Worm (Caenorhabditis elegans) whole organism, young adult: ENCODE results near the gene F59A6.12.

Experiments
- B0035.1 ChIP-seq: sonication (generic microtip); optimal IDR thresholded peaks from 2 replicates; lab custom pipeline; 2016; ENCODE audit warnings: missing genetic modification characterization, mild to moderate bottlenecking, missing compliant biosample characterization, missing genotype, missing genetic modification reagents
- B0261.1 ChIP-seq: sonication (generic microtip); optimal IDR thresholded peaks from 2 replicates; lab custom pipeline; 2016; ENCODE audit warnings: mild to moderate bottlenecking, missing genetic modification characterization, moderate library complexity, missing compliant biosample characterization
- F10E7.11 ChIP-seq: sonication (generic microtip); optimal IDR thresholded peaks from 2 replicates; lab custom pipeline; 2017; ENCODE audit warnings: mild to moderate bottlenecking, missing genetic modification characterization, moderate library complexity, missing compliant biosample characterization
- F23B12.7 ChIP-seq: sonication (generic microtip); optimal IDR thresholded peaks from 2 replicates; lab custom pipeline; 2017; ENCODE audit warnings: missing genetic modification characterization, mild to moderate bottlenecking, missing compliant biosample characterization, antibody characterized with exemption, moderate library complexity; ENCODE audit not compliant: insufficient read depth
- F33H1.4 ChIP-seq: fragments of 200-800 bp; sonication (Bioruptor generic); IDR thresholded peaks from 2 replicates; pipeline ENCODE4 v1.3.6; 2022; ENCODE audit warnings: missing genetic modification reagents, missing genetic modification characterization, missing compliant biosample characterization
- F39B2.1 ChIP-seq: fragments of 200-800 bp; sonication (Bioruptor generic); IDR thresholded peaks from 2 replicates; pipeline ENCODE4 v1.3.6; 2022; ENCODE audit warnings: missing genetic modification reagents, missing genetic modification characterization, missing compliant biosample characterization
- F49E8.2 ChIP-seq: sonication (generic microtip); optimal IDR thresholded peaks from 3 replicates; lab custom pipeline; 2017; ENCODE audit warnings: missing genetic modification characterization, mild to moderate bottlenecking, missing compliant biosample characterization, antibody characterized with exemption, moderate library complexity; ENCODE audit not compliant: insufficient read depth
- Y56A3A.18 ChIP-seq: fragments of 200-800 bp; sonication (Bioruptor generic); IDR thresholded peaks from 2 replicates; pipeline ENCODE4 v1.3.6; 2022; ENCODE audit warnings: missing genetic modification reagents, missing genetic modification characterization, missing compliant biosample characterization
- Y67H2A.10 ChIP-seq: fragments of 200-800 bp; sonication (Bioruptor generic); conservative IDR thresholded peaks from 2 replicates; pipeline ENCODE4 v1.3.6; 2022; ENCODE audit warnings: missing genetic modification reagents, missing genetic modification characterization, missing compliant biosample characterization
- Y95B8A.8 ChIP-seq: fragments of 200-800 bp; sonication (Bioruptor generic); IDR thresholded peaks from 2 replicates; pipeline ENCODE4 v1.3.6; 2022; ENCODE audit warnings: missing genetic modification reagents, missing genetic modification characterization, missing compliant biosample characterization
- bed-1 ChIP-seq: fragments of 200-800 bp; sonication (Bioruptor generic); IDR thresholded peaks from 2 replicates; pipeline ENCODE4 v1.3.6; 2022; ENCODE audit warnings: missing genetic modification reagents, missing genetic modification characterization, missing compliant biosample characterization
- cebp-1 ChIP-seq, 2 experiments: fragments of 200-800 bp in 1 of 2; sonication (Bioruptor generic) in 1 of 2; sonication (generic microtip) in 1 of 2; IDR thresholded peaks in 1 of 2; optimal IDR thresholded peaks in 1 of 2; 2 replicates each; pipeline versions ENCODE4 v1.3.6 to Lab custom; 2017 to 2022; ENCODE audit warnings: missing compliant biosample characterization in 2 of 2, missing genetic modification characterization in 2 of 2, mild to moderate bottlenecking in 1 of 2, missing genetic modification reagents in 1 of 2, moderate library complexity in 1 of 2
- cebp-2 ChIP-seq: fragments of 200-800 bp; sonication (Bioruptor generic); IDR thresholded peaks from 2 replicates; pipeline ENCODE4 v1.3.6; 2022; ENCODE audit warnings: missing genetic modification characterization, missing compliant biosample characterization
- ceh-27 ChIP-seq: fragments of 200-800 bp; sonication (Bioruptor generic); optimal IDR thresholded peaks from 2 replicates; lab custom pipeline; 2018; ENCODE audit warnings: mild to moderate bottlenecking, missing genetic modification characterization, moderate library complexity, missing compliant biosample characterization
- ceh-40 ChIP-seq: fragments of 200-800 bp; sonication (Bioruptor generic); IDR thresholded peaks from 2 replicates; pipeline ENCODE4 v1.3.6; 2022; ENCODE audit warnings: missing genetic modification characterization, missing compliant biosample characterization
- ceh-58 ChIP-seq: fragments of 200-800 bp; sonication (Bioruptor generic); IDR thresholded peaks from 2 replicates; pipeline ENCODE4 v1.3.6; 2022; ENCODE audit warnings: missing genetic modification characterization, missing compliant biosample characterization
- chd-7 ChIP-seq: sonication (generic microtip); optimal IDR thresholded peaks from 2 replicates; lab custom pipeline; 2016; ENCODE audit warnings: mild to moderate bottlenecking, missing genetic modification characterization, moderate library complexity, missing compliant biosample characterization
- efl-1 ChIP-seq: fragments of 150-350 bp; optimal IDR thresholded peaks from 2 replicates; lab custom pipeline; 2014; ENCODE audit warnings: missing biosample characterization, missing genetic modification reagents, missing genetic modification characterization
- egrh-3 ChIP-seq: fragments of 200-800 bp; sonication (Bioruptor generic); IDR thresholded peaks from 2 replicates; pipeline ENCODE4 v1.3.6; 2022; ENCODE audit warnings: missing genetic modification reagents, missing genetic modification characterization, missing compliant biosample characterization
- gei-17 ChIP-seq: fragments of 200-800 bp; sonication (Bioruptor generic); optimal IDR thresholded peaks from 2 replicates; lab custom pipeline; 2018; ENCODE audit warnings: mild to moderate bottlenecking, missing genetic modification characterization, missing compliant biosample characterization
- him-1 ChIP-seq: sonication (generic microtip); optimal IDR thresholded peaks from 2 replicates; lab custom pipeline; 2016; ENCODE audit warnings: missing genotype, missing genetic modification reagents, missing genetic modification characterization, missing compliant biosample characterization
- hrde-1 ChIP-seq: sonication (generic microtip); optimal IDR thresholded peaks from 2 replicates; lab custom pipeline; 2016; ENCODE audit warnings: missing genetic modification characterization, mild to moderate bottlenecking, missing compliant biosample characterization, moderate library complexity, missing genotype, missing genetic modification reagents, borderline replicate concordance
- lin-26 ChIP-seq: fragments of 200-800 bp; sonication (Bioruptor generic); IDR thresholded peaks from 2 replicates; pipeline ENCODE4 v1.3.6; 2022; ENCODE audit warnings: missing genetic modification reagents, missing genetic modification characterization, missing compliant biosample characterization
- lin-54 ChIP-seq: fragments of 200-800 bp; sonication (Bioruptor generic); optimal IDR thresholded peaks from 2 replicates; lab custom pipeline; 2018; ENCODE audit warnings: mild to moderate bottlenecking, missing genetic modification characterization, missing compliant biosample characterization
- lsy-27 ChIP-seq: sonication (generic microtip); optimal IDR thresholded peaks from 2 replicates; lab custom pipeline; 2017; ENCODE audit warnings: missing genetic modification characterization, mild to moderate bottlenecking, missing compliant biosample characterization, antibody characterized with exemption, missing genotype, borderline replicate concordance; ENCODE audit not compliant: insufficient read depth
- madf-10 ChIP-seq: sonication (generic microtip); optimal IDR thresholded peaks from 2 replicates; lab custom pipeline; 2016; ENCODE audit warnings: mild to moderate bottlenecking, missing genetic modification characterization, missing compliant biosample characterization
- madf-8 ChIP-seq: fragments of 200-800 bp; sonication (Bioruptor generic); conservative IDR thresholded peaks from 2 replicates; pipeline ENCODE4 v1.3.6; 2022; ENCODE audit warnings: missing genetic modification reagents, missing genetic modification characterization, missing compliant biosample characterization
- nfya-1 ChIP-seq: sonication (generic microtip); optimal IDR thresholded peaks from 2 replicates; lab custom pipeline; 2017; ENCODE audit warnings: antibody characterized with exemption, missing compliant biosample characterization, missing genetic modification characterization, borderline replicate concordance; ENCODE audit not compliant: insufficient read depth
- nfya-2 ChIP-seq: fragments of 200-800 bp; sonication (Bioruptor generic); IDR thresholded peaks from 2 replicates; pipeline ENCODE4 v1.3.6; 2022; ENCODE audit warnings: missing genetic modification reagents, missing genetic modification characterization, missing compliant biosample characterization
- nhr-179 ChIP-seq: sonication (generic microtip); optimal IDR thresholded peaks from 2 replicates; lab custom pipeline; 2016; ENCODE audit warnings: mild to moderate bottlenecking, missing genetic modification characterization, missing compliant biosample characterization
- nhr-27 ChIP-seq: fragments of 200-800 bp; sonication (Bioruptor generic); optimal IDR thresholded peaks from 2 replicates; lab custom pipeline; 2018; ENCODE audit warnings: mild to moderate bottlenecking, missing genetic modification characterization, moderate library complexity, missing compliant biosample characterization
- nhr-80 ChIP-seq: sonication (generic microtip); optimal IDR thresholded peaks from 2 replicates; lab custom pipeline; 2016; ENCODE audit warnings: missing genetic modification characterization, missing compliant biosample characterization
- nhr-90 ChIP-seq: sonication (generic microtip); optimal IDR thresholded peaks from 2 replicates; lab custom pipeline; 2016; ENCODE audit warnings: missing genotype, mild to moderate bottlenecking, missing genetic modification characterization, missing compliant biosample characterization
- rec-8 ChIP-seq, 2 experiments: sonication (generic microtip); optimal IDR thresholded peaks; 2 replicates each; lab custom pipeline; 2016; ENCODE audit warnings: mild to moderate bottlenecking in 2 of 2, missing genetic modification characterization in 2 of 2, missing genetic modification reagents in 2 of 2, missing genotype in 2 of 2, missing biosample characterization in 1 of 2, missing compliant biosample characterization in 1 of 2, moderate library complexity in 1 of 2
- repo-1 ChIP-seq: sonication (generic microtip); optimal IDR thresholded peaks from 2 replicates; lab custom pipeline; 2017; ENCODE audit warnings: mild to moderate bottlenecking, missing genetic modification characterization, missing compliant biosample characterization
- rpc-1 ChIP-seq, 2 experiments: fragments of 150-350 bp in 1 of 2; sonication (generic microtip) in 1 of 2; optimal IDR thresholded peaks; 2 replicates each; lab custom pipeline; 2014 to 2018; ENCODE audit warnings: missing biosample characterization in 1 of 2, missing genetic modification characterization in 1 of 2, missing genetic modification reagents in 1 of 2, missing genotype in 1 of 2
- snpc-3.4 ChIP-seq: sonication (generic microtip); optimal IDR thresholded peaks from 2 replicates; lab custom pipeline; 2017; ENCODE audit warnings: missing genetic modification characterization, mild to moderate bottlenecking, missing compliant biosample characterization, antibody characterized with exemption, moderate library complexity, missing genotype, missing genetic modification reagents
- tbp1 ChIP-seq: fragments of 200-800 bp; sonication (Bioruptor generic); optimal IDR thresholded peaks from 2 replicates; lab custom pipeline; 2018; ENCODE audit warnings: mild to moderate bottlenecking, missing genetic modification characterization, missing compliant biosample characterization
- unc-130 ChIP-seq: sonication (generic microtip); optimal IDR thresholded peaks from 2 replicates; lab custom pipeline; 2016; ENCODE audit warnings: missing genetic modification reagents, missing genetic modification characterization, missing compliant biosample characterization
- xnd-1 ChIP-seq: sonication (generic microtip); optimal IDR thresholded peaks from 2 replicates; lab custom pipeline; 2016; ENCODE audit warnings: missing genotype, missing genetic modification reagents, missing genetic modification characterization, missing compliant biosample characterization
- zfh-2 ChIP-seq: fragments of 200-800 bp; sonication (Bioruptor generic); conservative IDR thresholded peaks from 2 replicates; pipeline ENCODE4 v1.3.6; 2022; ENCODE audit warnings: missing genetic modification reagents, missing genetic modification characterization, missing compliant biosample characterization
- ztf-18 ChIP-seq: sonication (generic microtip); optimal IDR thresholded peaks from 2 replicates; lab custom pipeline; 2016; ENCODE audit warnings: missing genotype, mild to moderate bottlenecking, missing genetic modification characterization, missing compliant biosample characterization
- ztf-22 ChIP-seq: fragments of 200-800 bp; sonication (Bioruptor generic); optimal IDR thresholded peaks from 2 replicates; lab custom pipeline; 2018; ENCODE audit warnings: mild to moderate bottlenecking, missing genetic modification characterization, moderate library complexity, missing compliant biosample characterization
- ztf-25 ChIP-seq: fragments of 200-800 bp; sonication (Bioruptor generic); IDR thresholded peaks from 2 replicates; pipeline ENCODE4 v1.3.6; 2022; ENCODE audit warnings: missing genetic modification reagents, missing genetic modification characterization, missing compliant biosample characterization

Gene F59A6.12

DNA sequence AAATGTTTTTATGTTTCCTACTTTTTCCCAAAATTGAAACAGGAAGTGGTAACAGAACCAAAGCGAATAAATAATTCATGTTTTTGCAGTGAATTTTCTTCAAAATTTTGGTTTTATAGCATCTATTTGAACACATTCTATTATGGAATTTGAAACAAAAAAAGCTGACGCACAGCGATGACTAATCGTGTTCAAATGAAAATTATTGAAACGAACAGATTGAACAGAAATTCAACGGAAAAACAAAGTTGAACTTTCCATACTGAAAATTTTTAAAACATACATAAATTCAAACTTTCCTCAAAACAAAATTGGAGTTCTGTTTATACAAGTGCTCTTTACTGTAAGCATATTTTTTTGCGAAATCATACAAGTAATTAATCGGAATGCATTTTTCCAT is at the start of gene F59A6.12:
Gene F59A6.12, minus strand, starts transcription at position 101 of the 400 bp plus-strand sequence.
- TF ChIP-seq ztf-25 (no peak), unc-130 (no peak), B0261.1 (tag; lab: Kevin White, UChicago) (no peak), nfya-1 (tag; lab: Kevin White, UChicago) (no peak), lsy-27 (tag; lab: Kevin White, UChicago) (no peak), madf-10 (tag; lab: Kevin White, UChicago) (no peak), zfh-2 (GFP tag; lab: Robert Waterston, UW) (no peak), repo-1 (no peak), snpc-3.4 (tag; lab: Kevin White, UChicago) (no peak), ztf-22 (GFP tag; lab: Kevin White, UChicago) (no peak)

DNA sequence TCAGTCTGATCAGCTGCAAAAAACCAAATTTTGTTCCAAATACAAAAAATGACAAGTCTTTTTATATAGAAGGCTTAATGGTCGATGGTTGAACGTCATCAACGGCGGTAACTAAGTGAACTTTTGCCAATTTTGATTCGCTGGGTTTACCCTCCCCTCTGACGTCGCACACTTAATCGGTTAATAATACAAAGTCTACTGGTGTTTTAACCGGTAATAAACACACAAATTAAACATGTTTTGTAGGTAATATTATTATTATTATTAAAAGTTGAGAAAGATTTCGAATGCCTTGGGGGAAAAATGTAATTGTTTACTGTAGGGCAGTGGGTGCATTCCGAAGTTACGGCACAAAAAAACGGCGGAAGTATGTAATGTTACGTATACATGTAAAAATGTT is 48.8 kb upstream of the F59A6.12 start, which contains the start of gene pho-12:
Gene pho-12, minus strand, starts transcription at position 101 of the 400 bp plus-strand sequence.
- TF ChIP-seq F23B12.7 (tag; lab: Kevin White, UChicago) = no peak
- no peak for TF ChIP-seq bed-1 (GFP tag; lab: Robert Waterston, UW)
- no peak for TF ChIP-seq madf-10 (tag; lab: Kevin White, UChicago)
- no peak for TF ChIP-seq nhr-80 (tag; lab: Kevin White, UChicago)
- TF ChIP-seq gei-17 (GFP tag; lab: Kevin White, UChicago) = no peak
- no peak for TF ChIP-seq Y95B8A.8 (GFP tag; lab: Robert Waterston, UW)
- no peak for TF ChIP-seq ceh-27 (GFP tag; lab: Kevin White, UChicago)
- no peak for TF ChIP-seq ceh-40 (GFP tag; lab: Robert Waterston, UW)
- no peak for TF ChIP-seq Y56A3A.18 (GFP tag; lab: Robert Waterston, UW)
- no peak for TF ChIP-seq F33H1.4 (GFP tag; lab: Robert Waterston, UW)
- no peak for TF ChIP-seq F39B2.1 (GFP tag; lab: Robert Waterston, UW)
- no peak for TF ChIP-seq nfya-2
- TF ChIP-seq cebp-1 (GFP tag; IDR thresholded peaks at IDR 0.05; lab: Robert Waterston, UW) = no peak
- TF ChIP-seq cebp-1 (tag; optimal IDR thresholded peaks at IDR 0.05; lab: Kevin White, UChicago) = no peak
- no peak for TF ChIP-seq efl-1
- TF ChIP-seq cebp-2 (GFP tag; lab: Robert Waterston, UW) = no peak
- no peak for TF ChIP-seq rec-8 (tag; optimal IDR thresholded peaks at IDR 0.05; lab: Kevin White, UChicago)
- TF ChIP-seq lin-54 (GFP tag; lab: Kevin White, UChicago) = no peak
- TF ChIP-seq chd-7 (tag; lab: Kevin White, UChicago) = no peak

DNA sequence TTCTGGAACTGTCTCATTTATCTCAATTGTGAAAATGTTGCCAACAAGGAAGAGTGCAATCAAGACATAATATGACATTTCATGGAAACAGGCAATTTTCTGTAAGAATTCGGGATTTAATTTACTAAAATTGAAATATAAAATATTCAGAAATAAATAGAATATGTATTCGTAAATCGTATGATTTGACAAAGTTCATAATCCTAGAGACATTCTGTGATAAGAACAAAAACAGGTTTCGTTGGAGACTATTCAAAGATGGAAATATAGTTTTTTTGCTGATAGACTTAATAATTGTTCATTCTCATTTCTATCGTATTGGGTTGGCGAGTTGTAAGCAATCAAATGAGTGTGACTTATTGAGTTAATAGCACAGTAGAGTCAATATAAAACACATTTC is 46.2 kb upstream of the F59A6.12 start, which contains the start of gene C27A2.12:
Gene C27A2.12, minus strand, starts transcription at position 101 of the 400 bp plus-strand sequence.
- no peak for TF ChIP-seq B0035.1 (tag; lab: Kevin White, UChicago)
- TF ChIP-seq rec-8 (tag; optimal IDR thresholded peaks at IDR 0.05; lab: Kevin White, UChicago) = no peak
- TF ChIP-seq nhr-179 (tag; lab: Kevin White, UChicago) = no peak
- no peak for TF ChIP-seq nhr-27 (tag; lab: Kevin White, UChicago)
- TF ChIP-seq nhr-90 (tag; lab: Kevin White, UChicago) = no peak
- no peak for TF ChIP-seq Y56A3A.18 (GFP tag; lab: Robert Waterston, UW)
- no peak for TF ChIP-seq hrde-1 (tag; lab: Kevin White, UChicago)
- no peak for TF ChIP-seq egrh-3 (GFP tag; lab: Robert Waterston, UW)
- no peak for TF ChIP-seq lin-26 (GFP tag; lab: Robert Waterston, UW)
- TF ChIP-seq tbp1 = no peak
- no peak for TF ChIP-seq ceh-58
- TF ChIP-seq madf-8 (GFP tag; lab: Robert Waterston, UW) = no peak
- TF ChIP-seq xnd-1 = no peak
- no peak for TF ChIP-seq F10E7.11 (tag; lab: Kevin White, UChicago)
- TF ChIP-seq him-1 = no peak
- no peak for TF ChIP-seq ztf-18
- no peak for TF ChIP-seq F49E8.2
- no peak for TF ChIP-seq rpc-1 (optimal IDR thresholded peaks at IDR 0.05; lab: Kevin White, UChicago)
- no peak for TF ChIP-seq rpc-1 (tag; optimal IDR thresholded peaks at IDR 0.05; lab: Kevin White, UChicago)
- TF ChIP-seq Y67H2A.10 = no peak
